Fruit fly (Drosophila melanogaster): ENCODE measurements around the gene CG10126.

DNA sequence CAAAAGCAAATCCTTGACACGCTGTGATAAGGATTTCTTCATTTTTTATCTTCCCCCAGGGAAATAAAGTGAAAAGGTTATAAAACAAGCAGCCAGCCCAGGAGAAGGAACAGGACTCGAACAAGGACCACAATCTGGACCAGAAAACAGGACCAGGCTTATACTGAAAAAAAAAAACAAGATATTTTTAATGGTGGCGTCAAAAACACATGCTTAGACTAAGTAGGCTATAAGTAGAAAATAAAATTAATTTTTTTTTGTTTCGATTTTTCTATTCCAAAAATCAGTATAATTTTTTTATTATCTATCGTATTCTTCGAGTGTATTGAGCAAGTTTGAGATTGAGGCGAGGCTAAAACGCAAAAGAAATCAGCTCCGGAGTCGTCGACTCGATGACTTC, 31.2 kb downstream of the CG10126 start:
- TF ChIP-seq CG12605 (GFP tag; IDR thresholded peaks at IDR 0.05) (no peak), CG13204 (GFP tag; optimal IDR thresholded peaks at IDR 0.05) (no peak)

Measured in whole organism, pupa.